Fruit fly (Drosophila melanogaster) whole organism, prepupa: ENCODE results near the gene Mur18B.

Source experiments
- Blimp-1 ChIP-seq: fragments of 200-800 bp; sonication (Bioruptor generic); optimal IDR thresholded peaks from 3 replicates; lab custom pipeline; 2017; ENCODE audit warnings: missing biosample characterization, missing genetic modification characterization, mild to moderate bottlenecking, moderate library complexity, missing genetic modification reagents
- CG10631 ChIP-seq: fragments of 200-800 bp; sonication (Bioruptor generic); optimal IDR thresholded peaks from 2 replicates; lab custom pipeline; 2016; ENCODE audit warnings: missing biosample characterization, missing genetic modification characterization
- CG10669 ChIP-seq: fragments of 200-800 bp; sonication (Bioruptor generic); optimal IDR thresholded peaks from 3 replicates; lab custom pipeline; 2018; ENCODE audit warnings: missing biosample characterization, mild to moderate bottlenecking, missing genetic modification characterization, moderate library complexity
- CG15336 ChIP-seq: fragments of 200-800 bp; sonication (Bioruptor generic); IDR thresholded peaks from 2 replicates; pipeline ENCODE4 v1.3.6; 2022; ENCODE audit warnings: missing biosample characterization, missing genetic modification characterization
- CG31627 ChIP-seq: fragments of 200-800 bp; sonication (Bioruptor generic); optimal IDR thresholded peaks from 3 replicates; lab custom pipeline; 2016; ENCODE audit warnings: missing biosample characterization, missing genetic modification characterization
- CG32006 ChIP-seq: fragments of 200-800 bp; sonication (Bioruptor generic); optimal IDR thresholded peaks from 3 replicates; lab custom pipeline; 2017; ENCODE audit warnings: missing biosample characterization, mild to moderate bottlenecking, missing genetic modification characterization
- CG34406 ChIP-seq: fragments of 200-800 bp; sonication (Bioruptor generic); optimal IDR thresholded peaks from 3 replicates; lab custom pipeline; 2016; ENCODE audit warnings: missing biosample characterization, missing genetic modification characterization
- CG3919 ChIP-seq: fragments of 200-800 bp; sonication (Bioruptor generic); optimal IDR thresholded peaks from 3 replicates; lab custom pipeline; 2016; ENCODE audit warnings: missing biosample characterization, missing genetic modification characterization
- CG4318 ChIP-seq: fragments of 200-800 bp; sonication (Bioruptor generic); optimal IDR thresholded peaks from 3 replicates; lab custom pipeline; 2017; ENCODE audit warnings: missing biosample characterization, mild to moderate bottlenecking, missing genetic modification characterization
- CG6163 ChIP-seq: fragments of 200-800 bp; sonication (Bioruptor generic); IDR thresholded peaks from 3 replicates; pipeline ENCODE4 v1.3.6; 2022; ENCODE audit warnings: missing biosample characterization, missing genetic modification characterization
- CG6276 ChIP-seq: fragments of 200-800 bp; sonication (Bioruptor generic); optimal IDR thresholded peaks from 2 replicates; lab custom pipeline; 2017; ENCODE audit warnings: missing biosample characterization, mild to moderate bottlenecking, missing genetic modification characterization
- CG6792 ChIP-seq: fragments of 200-800 bp; sonication (Bioruptor generic); optimal IDR thresholded peaks from 3 replicates; lab custom pipeline; 2016; ENCODE audit warnings: missing biosample characterization, missing genetic modification characterization
- CG6808 ChIP-seq: fragments of 200-800 bp; sonication (Bioruptor generic); optimal IDR thresholded peaks from 3 replicates; lab custom pipeline; 2017; ENCODE audit warnings: missing biosample characterization, missing genetic modification characterization, mild to moderate bottlenecking, moderate library complexity, missing genetic modification reagents
- CG6854 ChIP-seq: fragments of 200-800 bp; sonication (Bioruptor generic); optimal IDR thresholded peaks from 2 replicates; lab custom pipeline; 2017; ENCODE audit warnings: missing biosample characterization, mild to moderate bottlenecking, missing genetic modification characterization
- CG7368 ChIP-seq: fragments of 200-800 bp; sonication (Bioruptor generic); optimal IDR thresholded peaks from 3 replicates; lab custom pipeline; 2016; ENCODE audit warnings: missing biosample characterization, missing genetic modification characterization
- CG8119 ChIP-seq: fragments of 200-800 bp; sonication (Bioruptor generic); IDR thresholded peaks from 3 replicates; pipeline ENCODE4 v1.3.6; 2022; ENCODE audit warnings: missing biosample characterization, missing genetic modification characterization
- CG8319 ChIP-seq: fragments of 200-800 bp; sonication (Bioruptor generic); optimal IDR thresholded peaks from 3 replicates; lab custom pipeline; 2016; ENCODE audit warnings: missing biosample characterization, missing genetic modification characterization
- CG8632 ChIP-seq: fragments of 200-800 bp; sonication (Bioruptor generic); optimal IDR thresholded peaks from 3 replicates; lab custom pipeline; 2016; ENCODE audit warnings: missing biosample characterization, missing genetic modification characterization
- CG9139 ChIP-seq: fragments of 200-800 bp; sonication (Bioruptor generic); optimal IDR thresholded peaks from 3 replicates; lab custom pipeline; 2017; ENCODE audit warnings: missing biosample characterization, mild to moderate bottlenecking, missing genetic modification characterization
- Eip75B ChIP-seq: fragments of 200-800 bp; sonication (Bioruptor generic); optimal IDR thresholded peaks from 3 replicates; lab custom pipeline; 2016; ENCODE audit warnings: missing biosample characterization, missing genetic modification characterization
- Eip78C ChIP-seq: fragments of 200-800 bp; sonication (Bioruptor generic); peaks from one replicate; lab custom pipeline; 2016; ENCODE audit warnings: missing biosample characterization, missing genetic modification characterization
- Eip93F ChIP-seq: fragments of 200-800 bp; sonication (Bioruptor generic); optimal IDR thresholded peaks from 2 replicates; lab custom pipeline; 2016; ENCODE audit warnings: missing biosample characterization, mild to moderate bottlenecking, missing genetic modification characterization
- Ets21C ChIP-seq: fragments of 200-800 bp; sonication (Bioruptor generic); optimal IDR thresholded peaks from 3 replicates; lab custom pipeline; 2016; ENCODE audit warnings: missing biosample characterization, missing genetic modification characterization
- Gug ChIP-seq: fragments of 200-800 bp; sonication (Bioruptor generic); IDR thresholded peaks from 2 replicates; pipeline ENCODE4 v1.3.6; 2022; ENCODE audit warnings: missing biosample characterization, missing genetic modification characterization
- Hr38 ChIP-seq: sonication (Bioruptor generic); optimal IDR thresholded peaks from 2 replicates; lab custom pipeline; 2016; ENCODE audit warnings: missing biosample characterization, missing genetic modification characterization
- Hr39 ChIP-seq: fragments of 200-800 bp; sonication (Bioruptor generic); optimal IDR thresholded peaks from 2 replicates; lab custom pipeline; 2016; ENCODE audit warnings: missing biosample characterization, missing genetic modification characterization
- Hr4 ChIP-seq: fragments of 200-800 bp; sonication (Bioruptor generic); optimal IDR thresholded peaks from 3 replicates; lab custom pipeline; 2016; ENCODE audit warnings: missing biosample characterization, missing genetic modification characterization
- Lpt ChIP-seq: fragments of 200-800 bp; sonication (Bioruptor generic); optimal IDR thresholded peaks from 3 replicates; lab custom pipeline; 2016; ENCODE audit warnings: missing biosample characterization, missing genetic modification characterization
- Met ChIP-seq: fragments of 200-800 bp; sonication (Bioruptor generic); optimal IDR thresholded peaks from 3 replicates; lab custom pipeline; 2016; ENCODE audit warnings: missing biosample characterization, missing genetic modification characterization
- OdsH ChIP-seq: fragments of 200-800 bp; sonication (Bioruptor generic); optimal IDR thresholded peaks from 3 replicates; lab custom pipeline; 2016; ENCODE audit warnings: missing biosample characterization, missing genetic modification characterization
- Smox ChIP-seq: fragments of 200-800 bp; sonication (Bioruptor generic); optimal IDR thresholded peaks from 3 replicates; lab custom pipeline; 2016; ENCODE audit warnings: missing biosample characterization, missing genetic modification characterization
- Sox14 ChIP-seq: fragments of 200-800 bp; sonication (Bioruptor generic); optimal IDR thresholded peaks from 3 replicates; lab custom pipeline; 2016; ENCODE audit warnings: missing biosample characterization, missing genetic modification characterization
- Sox15 ChIP-seq: fragments of 200-800 bp; sonication (Bioruptor generic); optimal IDR thresholded peaks from 3 replicates; lab custom pipeline; 2016; ENCODE audit warnings: missing biosample characterization, missing genetic modification characterization
- acj6 ChIP-seq: fragments of 200-800 bp; sonication (Bioruptor generic); optimal IDR thresholded peaks from 3 replicates; lab custom pipeline; 2016; ENCODE audit warnings: missing biosample characterization, missing genetic modification characterization
- cyc ChIP-seq: fragments of 200-800 bp; sonication (Bioruptor generic); optimal IDR thresholded peaks from 3 replicates; lab custom pipeline; 2016; ENCODE audit warnings: missing biosample characterization, missing genetic modification characterization
- dac ChIP-seq: fragments of 200-800 bp; sonication (Bioruptor generic); optimal IDR thresholded peaks from 2 replicates; lab custom pipeline; 2017; ENCODE audit warnings: missing biosample characterization, mild to moderate bottlenecking, missing genetic modification characterization
- dsx ChIP-seq: fragments of 200-800 bp; optimal IDR thresholded peaks from 3 replicates; lab custom pipeline; 2019; ENCODE audit warnings: missing biosample characterization, mild to moderate bottlenecking, missing genetic modification characterization, moderate library complexity; ENCODE audit not compliant: poor library complexity, severe bottlenecking
- eg ChIP-seq: fragments of 200-800 bp; sonication (Bioruptor generic); IDR thresholded peaks from 3 replicates; pipeline ENCODE4 v1.3.6; 2022; ENCODE audit warnings: missing biosample characterization, missing genetic modification characterization
- esn ChIP-seq: fragments of 200-800 bp; sonication (Bioruptor generic); optimal IDR thresholded peaks from 2 replicates; lab custom pipeline; 2016; ENCODE audit warnings: missing biosample characterization, mild to moderate bottlenecking, missing genetic modification characterization, moderate library complexity
- fd59A ChIP-seq: fragments of 200-800 bp; sonication (Bioruptor generic); optimal IDR thresholded peaks from 2 replicates; lab custom pipeline; 2017; ENCODE audit warnings: missing biosample characterization, mild to moderate bottlenecking, missing genetic modification characterization, missing genetic modification reagents
- fd85E ChIP-seq: fragments of 200-800 bp; sonication (Bioruptor generic); optimal IDR thresholded peaks from 3 replicates; lab custom pipeline; 2016; ENCODE audit warnings: missing biosample characterization, missing genetic modification characterization
- fkh ChIP-seq: fragments of 200-800 bp; sonication (Bioruptor generic); optimal IDR thresholded peaks from 3 replicates; lab custom pipeline; 2017; ENCODE audit warnings: missing biosample characterization, mild to moderate bottlenecking, missing genetic modification characterization, moderate library complexity
- lz ChIP-seq: fragments of 200-800 bp; sonication (Bioruptor generic); optimal IDR thresholded peaks from 3 replicates; lab custom pipeline; 2016; ENCODE audit warnings: missing biosample characterization, missing genetic modification characterization
- net ChIP-seq: fragments of 200-800 bp; sonication (Bioruptor generic); optimal IDR thresholded peaks from 3 replicates; lab custom pipeline; 2016; ENCODE audit warnings: missing biosample characterization, missing genetic modification characterization
- pdm3 ChIP-seq: fragments of 200-800 bp; sonication (Bioruptor generic); optimal IDR thresholded peaks from 3 replicates; lab custom pipeline; 2016; ENCODE audit warnings: missing biosample characterization, missing genetic modification characterization
- salr ChIP-seq, 2 experiments: fragments of 200-800 bp; sonication (Bioruptor generic); optimal IDR thresholded peaks; 3 replicates each; lab custom pipeline; 2016 to 2018; ENCODE audit warnings: missing biosample characterization in 2 of 2, missing genetic modification characterization in 2 of 2, mild to moderate bottlenecking in 1 of 2
- spab ChIP-seq: fragments of 200-800 bp; sonication (Bioruptor generic); optimal IDR thresholded peaks from 2 replicates; lab custom pipeline; 2017; ENCODE audit warnings: missing biosample characterization, mild to moderate bottlenecking, missing genetic modification characterization, missing genetic modification reagents
- ss ChIP-seq, 2 experiments: fragments of 200-800 bp; sonication (Bioruptor generic); optimal IDR thresholded peaks; 2 replicates in 1 of 2; 3 replicates in 1 of 2; lab custom pipeline; 2017 to 2018; ENCODE audit warnings: mild to moderate bottlenecking in 2 of 2, missing biosample characterization in 2 of 2, missing genetic modification characterization in 2 of 2, moderate library complexity in 1 of 2
- svp ChIP-seq: fragments of 200-800 bp; sonication (Bioruptor generic); peaks from one replicate; lab custom pipeline; 2016; ENCODE audit warnings: missing biosample characterization, missing genetic modification characterization
- topi ChIP-seq: fragments of 200-800 bp; sonication (Bioruptor generic); optimal IDR thresholded peaks from 3 replicates; lab custom pipeline; 2016; ENCODE audit warnings: missing biosample characterization, missing genetic modification characterization
- vri ChIP-seq: fragments of 200-800 bp; sonication (Bioruptor generic); optimal IDR thresholded peaks from 3 replicates; lab custom pipeline; 2016; ENCODE audit warnings: missing biosample characterization, mild to moderate bottlenecking, missing genetic modification characterization

Mur18B gene

dm6 chrX:19229855-19230433 lies 16.9 kb downstream of the Mur18B start:
- TF ChIP-seq esn (GFP tag; lab: Kevin White, UChicago) (peak; percentile 75), vri (GFP tag; lab: Kevin White, UChicago) (no peak), pdm3 (GFP tag; lab: Kevin White, UChicago) (peak; percentile 72), CG9139 (GFP tag; lab: Kevin White, UChicago) (no peak), CG34406 (GFP tag; lab: Kevin White, UChicago) (peak; percentile 74), CG3919 (GFP tag; lab: Kevin White, UChicago) (peak; percentile 72), CG6792 (GFP tag; lab: Kevin White, UChicago) (peak; percentile 74), CG6276 (GFP tag; lab: Kevin White, UChicago) (peak; percentile 67), CG6854 (GFP tag; lab: Kevin White, UChicago) (peak; percentile 27), fkh (GFP tag; lab: Kevin White, UChicago) (no peak), ss (GFP tag; optimal IDR thresholded peaks at IDR 0.05; lab: Kevin White, UChicago) (peak in 1 of 2 experiments; percentile 48), Sox14 (GFP tag; lab: Kevin White, UChicago) (peak; percentile 68), eg (GFP tag; lab: Robert Waterston, UW) (peak; percentile 48; the same call in 1 of the 3 replicates), Eip78C (GFP tag; lab: Kevin White, UChicago) (peak; percentile 95), Hr4 (GFP tag; lab: Kevin White, UChicago) (peak; percentile 65), CG10631 (GFP tag; lab: Kevin White, UChicago) (peak; percentile 70), Smox (GFP tag; lab: Kevin White, UChicago) (peak; percentile 63), CG8119 (GFP tag; lab: Robert Waterston, UW) (peak; percentile 76), Ets21C (no peak), Eip75B (GFP tag; lab: Kevin White, UChicago) (peak; percentile 67), Met (peak; percentile 72), CG4318 (peak; percentile 75), Eip93F (GFP tag; lab: Kevin White, UChicago) (no peak), Blimp-1 (peak; percentile 91), CG6808 (peak; percentile 46), CG15336 (peak; percentile 74), CG32006 (GFP tag; lab: Kevin White, UChicago) (peak; percentile 90), CG8632 (peak; percentile 56), fd59A (GFP tag; lab: Kevin White, UChicago) (peak; percentile 57), topi (peak; percentile 75), dsx (GFP tag; lab: Kevin White, UChicago) (peak; percentile 19), Sox15 (GFP tag; lab: Kevin White, UChicago) (peak; percentile 44), CG31627 (GFP tag; lab: Kevin White, UChicago) (peak; percentile 44), OdsH (GFP tag; lab: Kevin White, UChicago) (peak; percentile 72), net (GFP tag; lab: Kevin White, UChicago) (peak; percentile 68), svp (peak; percentile 78), Gug (GFP tag; lab: Robert Waterston, UW) (no peak; the same call in 1 of the 2 replicates), cyc (GFP tag; lab: Kevin White, UChicago) (peak; percentile 64), Lpt (peak; percentile 40), CG6163 (GFP tag; lab: Robert Waterston, UW) (peak; percentile 37; the same call in 2 of the 3 replicates), CG8319 (GFP tag; lab: Kevin White, UChicago) (peak; percentile 52), CG10669 (GFP tag; lab: Kevin White, UChicago) (peak; percentile 51), lz (GFP tag; lab: Kevin White, UChicago) (peak; percentile 66), acj6 (GFP tag; lab: Kevin White, UChicago) (peak; percentile 70), salr (GFP tag; optimal IDR thresholded peaks at IDR 0.05; lab: Kevin White, UChicago) (peak in 1 of 2 experiments; percentile 66), fd85E (peak; percentile 16), Hr38 (GFP tag; lab: Kevin White, UChicago) (no peak), dac (GFP tag; lab: Kevin White, UChicago) (peak; percentile 67), CG7368 (GFP tag; lab: Kevin White, UChicago) (peak; percentile 57), spab (peak; percentile 26), Hr39 (GFP tag; lab: Kevin White, UChicago) (peak; percentile 33)
